Fruit fly (Drosophila melanogaster) whole organism, embryonic: ENCODE data around the gene jim.

Experiments
- Awh ChIP-seq: fragments of 200-800 bp; sonication (Bioruptor generic); IDR thresholded peaks from 2 replicates; pipeline ENCODE4, ENCODE4 v1.3.6; 2022; ENCODE audit warnings: missing biosample characterization, missing genetic modification characterization
- CG10543 ChIP-seq: fragments of 200-800 bp; sonication (Bioruptor generic); optimal IDR thresholded peaks from 3 replicates; lab custom pipeline; 2017; ENCODE audit warnings: missing biosample characterization, mild to moderate bottlenecking, missing genetic modification characterization, moderate library complexity
- CG11398 ChIP-seq: fragments of 200-800 bp; sonication (Bioruptor generic); optimal IDR thresholded peaks from 2 replicates; lab custom pipeline; 2016; ENCODE audit warnings: missing biosample characterization, missing genetic modification characterization
- CG11723 ChIP-seq: fragments of 200-800 bp; sonication (Bioruptor generic); optimal IDR thresholded peaks from 2 replicates; lab custom pipeline; 2017; ENCODE audit warnings: missing biosample characterization, mild to moderate bottlenecking, missing genetic modification characterization
- CG1233 ChIP-seq: fragments of 200-800 bp; sonication (Bioruptor generic); optimal IDR thresholded peaks from 4 replicates; lab custom pipeline; 2018; ENCODE audit warnings: missing biosample characterization, mild to moderate bottlenecking, missing genetic modification characterization
- CG14050 ChIP-seq: fragments of 200-800 bp; sonication (Bioruptor generic); IDR thresholded peaks from 3 replicates; pipeline ENCODE4 v1.3.6; 2022; ENCODE audit warnings: missing biosample characterization, missing genetic modification characterization
- CG15269 ChIP-seq: fragments of 200-800 bp; sonication (Bioruptor generic); optimal IDR thresholded peaks from 2 replicates; lab custom pipeline; 2018; ENCODE audit warnings: missing biosample characterization, mild to moderate bottlenecking, missing genetic modification characterization, moderate library complexity
- CG16813 ChIP-seq: fragments of 200-800 bp; sonication (Bioruptor generic); IDR thresholded peaks from 3 replicates; pipeline ENCODE4 v1.3.6; 2022; ENCODE audit warnings: missing biosample characterization, missing genetic modification characterization; ENCODE audit not compliant: partially characterized antibody
- CG32532 ChIP-seq: fragments of 200-800 bp; sonication (Bioruptor generic); IDR thresholded peaks from 2 replicates; pipeline ENCODE4 v1.3.6; 2022; ENCODE audit warnings: missing biosample characterization, missing genetic modification characterization
- CG33213 ChIP-seq: fragments of 200-800 bp; sonication (Bioruptor generic); optimal IDR thresholded peaks from 3 replicates; lab custom pipeline; 2016; ENCODE audit warnings: missing biosample characterization, missing genetic modification characterization
- CG33557 ChIP-seq: fragments of 200-800 bp; sonication (Bioruptor generic); optimal IDR thresholded peaks from 2 replicates; lab custom pipeline; 2019; ENCODE audit warnings: missing biosample characterization, mild to moderate bottlenecking, missing genetic modification characterization, moderate library complexity
- CG4854 ChIP-seq: fragments of 200-800 bp; sonication (Bioruptor generic); optimal IDR thresholded peaks from 2 replicates; lab custom pipeline; 2016; ENCODE audit warnings: missing biosample characterization, missing genetic modification characterization, inconsistent platforms
- CG5180 ChIP-seq: fragments of 200-800 bp; sonication (Bioruptor generic); optimal IDR thresholded peaks from 3 replicates; lab custom pipeline; 2017; ENCODE audit warnings: missing biosample characterization, missing genetic modification characterization, mild to moderate bottlenecking, moderate library complexity, missing genetic modification reagents
- CG6813 ChIP-seq: fragments of 200-800 bp; sonication (Bioruptor generic); optimal IDR thresholded peaks from 2 replicates; lab custom pipeline; 2017; ENCODE audit warnings: missing biosample characterization, missing genetic modification characterization, mild to moderate bottlenecking, moderate library complexity, missing genetic modification reagents
- CG7372 ChIP-seq: fragments of 200-800 bp; sonication (Bioruptor generic); IDR thresholded peaks from 2 replicates; pipeline ENCODE4 v1.3.6; 2022; ENCODE audit warnings: missing biosample characterization, missing genetic modification characterization
- CG9437 ChIP-seq: fragments of 200-800 bp; sonication (Bioruptor generic); optimal IDR thresholded peaks from 2 replicates; lab custom pipeline; 2018; ENCODE audit warnings: missing biosample characterization, mild to moderate bottlenecking, missing genetic modification characterization
- D ChIP-seq, 2 experiments: fragments of 200-800 bp in 1 of 2; fragments of >200 bp in 1 of 2; sonication (Bioruptor generic) in 1 of 2; optimal IDR thresholded peaks; 2 replicates in 1 of 2; 3 replicates in 1 of 2; lab custom pipeline; 2017; ENCODE audit warnings: mild to moderate bottlenecking in 1 of 2, missing biosample characterization in 1 of 2, missing genetic modification characterization in 1 of 2, missing genetic modification reagents in 1 of 2
- Gug ChIP-seq: fragments of 200-800 bp; sonication (Bioruptor generic); IDR thresholded peaks from 4 replicates; pipeline ENCODE4 v1.3.6; 2022; ENCODE audit warnings: missing biosample characterization, missing genetic modification characterization
- HHEX ChIP-seq: fragments of 200-800 bp; sonication (Bioruptor generic); optimal IDR thresholded peaks from 3 replicates; lab custom pipeline; 2017; ENCODE audit warnings: missing biosample characterization, mild to moderate bottlenecking, missing genetic modification characterization, missing genetic modification reagents
- Hey ChIP-seq: fragments of 200-800 bp; sonication (Bioruptor generic); optimal IDR thresholded peaks from 3 replicates; lab custom pipeline; 2018; ENCODE audit warnings: missing biosample characterization, mild to moderate bottlenecking, missing genetic modification characterization
- Hmr ChIP-seq: fragments of 200-800 bp; sonication (Bioruptor generic); optimal IDR thresholded peaks from 3 replicates; lab custom pipeline; 2017; ENCODE audit warnings: mild to moderate bottlenecking, missing biosample characterization, missing genetic modification reagents, missing genetic modification characterization
- Hr51 ChIP-seq, 2 experiments: fragments of 200-800 bp; sonication (Bioruptor generic); optimal IDR thresholded peaks; 2 replicates in 1 of 2; 3 replicates in 1 of 2; lab custom pipeline; 2016 to 2018; ENCODE audit warnings: missing biosample characterization in 2 of 2, missing genetic modification characterization in 2 of 2, mild to moderate bottlenecking in 1 of 2, moderate library complexity in 1 of 2
- Mrtf ChIP-seq: fragments of 200-800 bp; sonication (Bioruptor generic); IDR thresholded peaks from 3 replicates; pipeline ENCODE4 v1.3.6; 2022; ENCODE audit warnings: missing biosample characterization, missing genetic modification characterization
- Myb ChIP-seq: fragments of 200-800 bp; sonication (Bioruptor generic); optimal IDR thresholded peaks from 2 replicates; lab custom pipeline; 2016; ENCODE audit warnings: missing biosample characterization, missing genetic modification characterization
- Pdp1 ChIP-seq, 2 experiments: fragments of 200-800 bp; sonication (Bioruptor generic); optimal IDR thresholded peaks; 3 replicates each; lab custom pipeline; 2016; ENCODE audit warnings: missing biosample characterization in 2 of 2, missing genetic modification characterization in 2 of 2, mild to moderate bottlenecking in 1 of 2, moderate library complexity in 1 of 2
- Six4 ChIP-seq: fragments of 200-800 bp; sonication (Bioruptor generic); optimal IDR thresholded peaks from 2 replicates; lab custom pipeline; 2016; ENCODE audit warnings: missing biosample characterization, missing genetic modification characterization
- amos ChIP-seq: fragments of 200-800 bp; sonication (Bioruptor generic); IDR thresholded peaks from 2 replicates; pipeline ENCODE4 v1.3.6; 2022; ENCODE audit warnings: missing biosample characterization, missing genetic modification characterization; ENCODE audit not compliant: partially characterized antibody
- ara ChIP-seq: fragments of 200-800 bp; sonication (Bioruptor generic); IDR thresholded peaks from 2 replicates; pipeline ENCODE4 v1.3.6; 2022; ENCODE audit warnings: missing biosample characterization, missing genetic modification characterization
- az2 ChIP-seq: fragments of 200-800 bp; sonication (Bioruptor generic); optimal IDR thresholded peaks from 3 replicates; lab custom pipeline; 2016; ENCODE audit warnings: missing biosample characterization, missing genetic modification characterization
- cas ChIP-seq: fragments of 200-800 bp; sonication (Bioruptor generic); IDR thresholded peaks from 2 replicates; pipeline ENCODE4 v1.3.6; 2022; ENCODE audit warnings: missing biosample characterization, missing genetic modification characterization
- caup ChIP-seq: fragments of 200-800 bp; sonication (Bioruptor generic); optimal IDR thresholded peaks from 3 replicates; lab custom pipeline; 2017; ENCODE audit warnings: missing biosample characterization, mild to moderate bottlenecking, missing genetic modification characterization, moderate library complexity; ENCODE audit not compliant: severe bottlenecking
- cwo ChIP-seq: fragments of 200-800 bp; sonication (Bioruptor generic); optimal IDR thresholded peaks from 3 replicates; lab custom pipeline; 2017; ENCODE audit warnings: missing biosample characterization, missing genetic modification characterization, mild to moderate bottlenecking, moderate library complexity, missing genetic modification reagents
- ewg ChIP-seq: fragments of 200-800 bp; sonication (Bioruptor generic); optimal IDR thresholded peaks from 3 replicates; lab custom pipeline; 2017; ENCODE audit warnings: mild to moderate bottlenecking, missing biosample characterization, missing genetic modification reagents, missing genetic modification characterization
- fd102C ChIP-seq: fragments of 200-800 bp; sonication (Bioruptor generic); optimal IDR thresholded peaks from 2 replicates; lab custom pipeline; 2018; ENCODE audit warnings: missing biosample characterization, mild to moderate bottlenecking, missing genetic modification characterization, moderate library complexity
- fd64A ChIP-seq: fragments of 200-800 bp; sonication (Bioruptor generic); optimal IDR thresholded peaks from 3 replicates; lab custom pipeline; 2018; ENCODE audit warnings: missing biosample characterization, mild to moderate bottlenecking, missing genetic modification characterization
- gce ChIP-seq: fragments of 200-800 bp; sonication (Bioruptor generic); IDR thresholded peaks from 3 replicates; pipeline ENCODE4 v1.3.6; 2022; ENCODE audit warnings: missing biosample characterization, missing genetic modification characterization
- gsb ChIP-seq: fragments of 200-800 bp; sonication (Bioruptor generic); IDR thresholded peaks from 2 replicates; pipeline ENCODE4 v1.3.6; 2022; ENCODE audit warnings: missing biosample characterization, missing genetic modification characterization
- knrl ChIP-seq: fragments of 200-800 bp; sonication (Bioruptor generic); IDR thresholded peaks from 3 replicates; pipeline ENCODE4 v1.3.6; 2022; ENCODE audit warnings: missing biosample characterization, missing genetic modification characterization; ENCODE audit not compliant: partially characterized antibody
- nau ChIP-seq: fragments of 200-800 bp; sonication (Bioruptor generic); optimal IDR thresholded peaks from 3 replicates; lab custom pipeline; 2017; ENCODE audit warnings: missing biosample characterization, mild to moderate bottlenecking, missing genetic modification characterization, missing genetic modification reagents
- nerfin-1 ChIP-seq: fragments of 200-800 bp; sonication (Bioruptor generic); optimal IDR thresholded peaks from 3 replicates; lab custom pipeline; 2019; ENCODE audit warnings: missing biosample characterization, mild to moderate bottlenecking, missing genetic modification characterization, moderate library complexity
- pros ChIP-seq: fragments of 200-800 bp; sonication (Bioruptor generic); optimal IDR thresholded peaks from 3 replicates; lab custom pipeline; 2019; ENCODE audit warnings: missing biosample characterization, mild to moderate bottlenecking, missing genetic modification characterization, moderate library complexity
- schlank ChIP-seq: fragments of 200-800 bp; sonication (Bioruptor generic); optimal IDR thresholded peaks from 2 replicates; lab custom pipeline; 2018; ENCODE audit warnings: missing biosample characterization, mild to moderate bottlenecking, missing genetic modification characterization
- scrt ChIP-seq: fragments of 200-800 bp; sonication (Bioruptor generic); optimal IDR thresholded peaks from 2 replicates; lab custom pipeline; 2018; ENCODE audit warnings: missing biosample characterization, mild to moderate bottlenecking, missing genetic modification characterization, moderate library complexity
- sens-2 ChIP-seq: fragments of 200-800 bp; sonication (Bioruptor generic); IDR thresholded peaks from 2 replicates; pipeline ENCODE4 v1.3.6; 2022; ENCODE audit warnings: missing biosample characterization, missing genetic modification characterization
- sisA ChIP-seq: fragments of 200-800 bp; sonication (Bioruptor generic); IDR thresholded peaks from 2 replicates; pipeline ENCODE4 v1.3.6; 2022; ENCODE audit warnings: missing biosample characterization, missing genetic modification characterization
- so ChIP-seq: fragments of 200-800 bp; sonication (Bioruptor generic); IDR thresholded peaks from 3 replicates; pipeline ENCODE4 v1.3.6; 2022; ENCODE audit warnings: missing biosample characterization, missing genetic modification characterization
- tup ChIP-seq: fragments of 200-800 bp; sonication (Bioruptor generic); optimal IDR thresholded peaks from 2 replicates; lab custom pipeline; 2016; ENCODE audit warnings: missing biosample characterization, mild to moderate bottlenecking, missing genetic modification characterization, moderate library complexity
- unc-4 ChIP-seq: fragments of 200-800 bp; sonication (Bioruptor generic); IDR thresholded peaks from 2 replicates; pipeline ENCODE4 v1.3.6; 2022; ENCODE audit warnings: missing biosample characterization, missing genetic modification characterization; ENCODE audit not compliant: partially characterized antibody
- vvl ChIP-seq: fragments of 200-800 bp; sonication (Bioruptor generic); IDR thresholded peaks from 2 replicates; pipeline ENCODE4 v1.3.6; 2022; ENCODE audit warnings: missing biosample characterization, missing genetic modification characterization

jim gene

DNA sequence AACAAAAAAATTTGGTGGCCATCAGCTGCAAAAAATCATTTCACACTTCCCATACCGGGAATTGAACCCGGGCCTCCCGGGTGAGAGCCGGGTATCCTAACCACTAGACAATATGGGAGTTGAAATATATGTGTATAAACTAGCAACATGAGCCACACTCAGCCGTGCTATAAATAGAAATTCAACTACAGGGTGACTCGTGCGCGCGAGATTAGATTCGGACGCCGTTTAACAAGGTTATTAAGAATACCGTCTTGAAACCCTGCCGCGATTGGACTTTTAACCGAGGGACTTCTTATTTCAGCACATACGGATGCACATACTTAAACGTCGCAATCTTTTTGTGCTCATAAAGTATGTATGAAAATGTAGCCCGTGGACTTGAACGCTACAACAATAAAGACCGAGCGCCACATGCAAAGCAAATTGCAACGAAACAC is 12.7 kb upstream of the jim start (continued):
- peak; percentile 37; the same call in 1 of the 2 replicates for TF ChIP-seq CG32532 (GFP tag; lab: Robert Waterston, UW)
- no peak for TF ChIP-seq Hr51 (GFP tag; optimal IDR thresholded peaks at IDR 0.05; lab: Kevin White, UChicago)
- no peak for TF ChIP-seq Mrtf (GFP tag; lab: Robert Waterston, UW)
- TF ChIP-seq CG1233 (GFP tag; lab: Kevin White, UChicago), result no peak
- no peak for TF ChIP-seq nau
- TF ChIP-seq CG4854 (GFP tag; lab: Kevin White, UChicago), result no peak
- no peak for TF ChIP-seq CG9437
- TF ChIP-seq CG6813 (GFP tag; lab: Kevin White, UChicago), result peak; percentile 42
- TF ChIP-seq CG5180 (GFP tag; lab: Kevin White, UChicago), result no peak
- TF ChIP-seq gce (GFP tag; lab: Robert Waterston, UW), result peak; percentile 7; the same call in 1 of the 3 replicates
- TF ChIP-seq Awh (GFP tag; lab: Robert Waterston, UW), result no peak
- TF ChIP-seq fd102C (GFP tag; lab: Kevin White, UChicago), result no peak
- TF ChIP-seq ara, result no peak
- TF ChIP-seq scrt (GFP tag; lab: Kevin White, UChicago), result no peak
- no peak for TF ChIP-seq az2 (GFP tag; lab: Kevin White, UChicago)
- TF ChIP-seq so (GFP tag; lab: Robert Waterston, UW), result peak; percentile 54; the same call in 2 of the 3 replicates
- TF ChIP-seq CG15269, result peak; percentile 4
- no peak for TF ChIP-seq schlank
- TF ChIP-seq caup, result no peak
- TF ChIP-seq Gug (GFP tag; lab: Robert Waterston, UW), result 0 out of 4 replicates have a peak, but pooled peaks have one; percentile 35
- TF ChIP-seq unc-4, result peak; percentile 60
- TF ChIP-seq knrl (GFP tag; lab: Robert Waterston, UW), result peak; percentile 82
- no peak for TF ChIP-seq sens-2 (GFP tag; lab: Robert Waterston, UW)
- no peak for TF ChIP-seq D (optimal IDR thresholded peaks at IDR 0.05; lab: Kevin White, UChicago)
- no peak for TF ChIP-seq D (GFP tag; optimal IDR thresholded peaks at IDR 0.05; lab: Kevin White, UChicago)
- TF ChIP-seq Pdp1 (GFP tag; optimal IDR thresholded peaks at IDR 0.05; lab: Kevin White, UChicago), result no peak
- no peak for TF ChIP-seq Hey
- TF ChIP-seq fd64A (GFP tag; lab: Kevin White, UChicago), result no peak
- TF ChIP-seq CG11398 (GFP tag; lab: Kevin White, UChicago), result no peak
- no peak for TF ChIP-seq CG14050 (GFP tag; lab: Robert Waterston, UW)
- peak; percentile 89 for TF ChIP-seq amos (GFP tag; lab: Robert Waterston, UW)
- TF ChIP-seq CG10543 (GFP tag; lab: Kevin White, UChicago), result no peak
- TF ChIP-seq nerfin-1 (tag; lab: Kevin White, UChicago), result no peak
- TF ChIP-seq Six4 (GFP tag; lab: Kevin White, UChicago), result no peak
- TF ChIP-seq sisA (GFP tag; lab: Robert Waterston, UW), result no peak
- no peak for TF ChIP-seq cwo (GFP tag; lab: Kevin White, UChicago)
- TF ChIP-seq CG33213, result no peak
- TF ChIP-seq CG7372 (GFP tag; lab: Robert Waterston, UW), result no peak
- peak; percentile 31 for TF ChIP-seq HHEX
- no peak for TF ChIP-seq tup (GFP tag; lab: Kevin White, UChicago)
- TF ChIP-seq CG33557, result no peak
- no peak for TF ChIP-seq ewg (GFP tag; lab: Kevin White, UChicago)
- no peak for TF ChIP-seq gsb (GFP tag; lab: Robert Waterston, UW)
- 0 out of 2 replicates have a peak, but pooled peaks have one; percentile 20 for TF ChIP-seq vvl (GFP tag; lab: Robert Waterston, UW)
- 0 out of 2 replicates have a peak, but pooled peaks have one; percentile 15 for TF ChIP-seq cas (GFP tag; lab: Robert Waterston, UW)
- TF ChIP-seq Hmr (GFP tag; lab: Kevin White, UChicago), result no peak
- no peak for TF ChIP-seq CG11723
- TF ChIP-seq pros (GFP tag; lab: Kevin White, UChicago), result peak; percentile 31
- TF ChIP-seq CG16813, result peak; percentile 95
- no peak for TF ChIP-seq Myb (GFP tag; lab: Kevin White, UChicago)
